Worm (Caenorhabditis elegans): ENCODE results near the gene C27D6.12.

- TF ChIP-seq pqm-1 (tag; optimal IDR thresholded peaks at IDR 0.05) (no peak), ceh-31 (tag; optimal IDR thresholded peaks at IDR 0.05) (no peak), nhr-11 (tag; optimal IDR thresholded peaks at IDR 0.05) (no peak), fkh-10 (GFP tag; optimal IDR thresholded peaks at IDR 0.05) (no peak), pros-1 (tag; optimal IDR thresholded peaks at IDR 0.05) (no peak)
Observed at ce11 chrII:5172451-5172850, 5.4 kb downstream of the C27D6.12 start, which contains the start of gene C27D6.1.

All from whole organism, late embryonic.